Fruit fly (Drosophila melanogaster) whole organism, pupa: ENCODE data around the gene Slc25A46b.
A peak's percentile ranks its signal among the peaks of the same experiment; 100 is the strongest.

Experiments
- CG10348 ChIP-seq: fragments of 200-800 bp; sonication (Bioruptor generic); IDR thresholded peaks from 2 replicates; pipeline ENCODE4 v1.3.6; 2022; ENCODE audit warnings: missing biosample characterization, missing genetic modification characterization
- CG12605 ChIP-seq: fragments of 200-800 bp; sonication (Bioruptor generic); IDR thresholded peaks from 2 replicates; pipeline ENCODE4 v1.3.6; 2022; ENCODE audit warnings: missing biosample characterization, missing genetic modification characterization
- CG13204 ChIP-seq: fragments of 200-800 bp; sonication (Bioruptor generic); optimal IDR thresholded peaks from 2 replicates; lab custom pipeline; 2018; ENCODE audit warnings: missing biosample characterization, mild to moderate bottlenecking, missing genetic modification characterization, moderate library complexity
- CG14655 ChIP-seq: fragments of 200-800 bp; sonication (Bioruptor generic); optimal IDR thresholded peaks from 3 replicates; lab custom pipeline; 2017; ENCODE audit warnings: mild to moderate bottlenecking, missing biosample characterization, missing genetic modification reagents, missing genetic modification characterization
- CG15710 ChIP-seq: fragments of 200-800 bp; sonication (Bioruptor generic); optimal IDR thresholded peaks from 2 replicates; lab custom pipeline; 2018; ENCODE audit warnings: missing biosample characterization, mild to moderate bottlenecking, missing genetic modification characterization, moderate library complexity
- CG17806 ChIP-seq: fragments of 200-800 bp; sonication (Bioruptor generic); optimal IDR thresholded peaks from 2 replicates; lab custom pipeline; 2018; ENCODE audit warnings: missing biosample characterization, mild to moderate bottlenecking, missing genetic modification characterization, moderate library complexity
- CG32121 ChIP-seq: fragments of 200-800 bp; sonication (Bioruptor generic); IDR thresholded peaks from 2 replicates; pipeline ENCODE4 v1.3.6; 2022; ENCODE audit warnings: missing biosample characterization, missing genetic modification characterization
- CG34367 ChIP-seq: fragments of 200-800 bp; sonication (Bioruptor generic); optimal IDR thresholded peaks from 2 replicates; lab custom pipeline; 2018; ENCODE audit warnings: missing biosample characterization, mild to moderate bottlenecking, missing genetic modification characterization
- CG4496 ChIP-seq: fragments of 200-800 bp; sonication (Bioruptor generic); IDR thresholded peaks from 3 replicates; pipeline ENCODE4 v1.3.6; 2022; ENCODE audit warnings: missing biosample characterization, missing genetic modification characterization
- CG8159 ChIP-seq: fragments of 200-800 bp; sonication (Bioruptor generic); optimal IDR thresholded peaks from 3 replicates; lab custom pipeline; 2018; ENCODE audit warnings: missing biosample characterization, mild to moderate bottlenecking, missing genetic modification characterization, moderate library complexity
- CG8301 ChIP-seq: fragments of 200-800 bp; sonication (Bioruptor generic); optimal IDR thresholded peaks from 2 replicates; lab custom pipeline; 2018; ENCODE audit warnings: missing biosample characterization, mild to moderate bottlenecking, missing genetic modification characterization
- CG9948 ChIP-seq: fragments of 200-800 bp; sonication (Bioruptor generic); optimal IDR thresholded peaks from 2 replicates; lab custom pipeline; 2018; ENCODE audit warnings: missing biosample characterization, mild to moderate bottlenecking, missing genetic modification characterization, moderate library complexity
- D1 ChIP-seq: fragments of 200-800 bp; sonication (Bioruptor generic); optimal IDR thresholded peaks from 2 replicates; lab custom pipeline; 2018; ENCODE audit warnings: missing biosample characterization, mild to moderate bottlenecking, missing genetic modification characterization, moderate library complexity
- EcR ChIP-seq: fragments of 200-800 bp; sonication (Bioruptor generic); optimal IDR thresholded peaks from 3 replicates; lab custom pipeline; 2019; ENCODE audit warnings: missing biosample characterization, missing genetic modification characterization, mild to moderate bottlenecking, moderate library complexity, missing genetic modification reagents
- Ets98B ChIP-seq: fragments of 200-800 bp; sonication (Bioruptor generic); IDR thresholded peaks from 2 replicates; pipeline ENCODE4 v1.3.6; 2022; ENCODE audit warnings: missing biosample characterization, missing genetic modification characterization
- Pif1A ChIP-seq: fragments of 200-800 bp; sonication (Bioruptor generic); optimal IDR thresholded peaks from 3 replicates; lab custom pipeline; 2016; ENCODE audit warnings: missing biosample characterization, missing genetic modification characterization
- Pif1B ChIP-seq: fragments of 200-800 bp; sonication (Bioruptor generic); optimal IDR thresholded peaks from 3 replicates; lab custom pipeline; 2016; ENCODE audit warnings: missing biosample characterization, missing genetic modification characterization
- Snoo ChIP-seq: fragments of 200-800 bp; sonication (Bioruptor generic); optimal IDR thresholded peaks from 3 replicates; lab custom pipeline; 2017; ENCODE audit warnings: missing biosample characterization, mild to moderate bottlenecking, missing genetic modification characterization, inconsistent platforms
- fd96Ca ChIP-seq: fragments of 200-800 bp; sonication (Bioruptor generic); IDR thresholded peaks from 3 replicates; pipeline ENCODE4 v1.3.6; 2022; ENCODE audit warnings: missing biosample characterization, missing genetic modification characterization
- gl ChIP-seq: fragments of 200-800 bp; sonication (Bioruptor generic); optimal IDR thresholded peaks from 2 replicates; lab custom pipeline; 2018; ENCODE audit warnings: missing biosample characterization, mild to moderate bottlenecking, missing genetic modification characterization
- rn ChIP-seq: fragments of 200-800 bp; sonication (Bioruptor generic); IDR thresholded peaks from 2 replicates; pipeline ENCODE4 v1.3.6; 2022; ENCODE audit warnings: missing biosample characterization, missing genetic modification characterization

The Slc25A46b gene

dm6 chr2L:18092156-18092555 lies 4.2 kb upstream of the Slc25A46b start, which contains the start of gene CG15153:
Gene CG15153, minus strand, starts transcription at chr2L:18092256.
- TF ChIP-seq CG8159: no peak
- TF ChIP-seq gl: no peak
- TF ChIP-seq CG8301: no peak
- TF ChIP-seq CG15710 (tag; lab: Kevin White, UChicago): no peak
- TF ChIP-seq CG14655 (GFP tag; lab: Kevin White, UChicago): no peak
- no peak for TF ChIP-seq Ets98B (GFP tag; lab: Robert Waterston, UW)
- TF ChIP-seq rn: no peak
- TF ChIP-seq D1 (tag; lab: Kevin White, UChicago): no peak
- TF ChIP-seq CG4496 (GFP tag; lab: Robert Waterston, UW): no peak

dm6 chr2L:18112435-18112834 lies 16.1 kb downstream of the Slc25A46b start:
- TF ChIP-seq gl (no peak), Ets98B (GFP tag; lab: Robert Waterston, UW) (no peak), D1 (tag; lab: Kevin White, UChicago) (no peak), CG8159 (no peak), Snoo (tag; lab: Kevin White, UChicago) (no peak), CG8301 (no peak), CG10348 (GFP tag; lab: Robert Waterston, UW) (no peak)

dm6 chr2L:18113079-18113478 lies 16.7 kb downstream of the Slc25A46b start, which contains the start of gene CG44476:
Gene CG44476, minus strand, starts transcription at chr2L:18113179.
- TF ChIP-seq CG8301: no peak
- TF ChIP-seq Pif1A (GFP tag; lab: Kevin White, UChicago): no peak
- TF ChIP-seq CG4496 (GFP tag; lab: Robert Waterston, UW): no peak
- TF ChIP-seq rn: no peak
- TF ChIP-seq CG8159: no peak
- no peak for TF ChIP-seq D1 (tag; lab: Kevin White, UChicago)
- no peak for TF ChIP-seq CG14655 (GFP tag; lab: Kevin White, UChicago)
- no peak for TF ChIP-seq gl
- TF ChIP-seq Ets98B (GFP tag; lab: Robert Waterston, UW): no peak
- no peak for TF ChIP-seq CG10348 (GFP tag; lab: Robert Waterston, UW)
- TF ChIP-seq EcR: no peak
- TF ChIP-seq fd96Ca (GFP tag; lab: Robert Waterston, UW): no peak
- TF ChIP-seq CG17806: no peak
- TF ChIP-seq CG32121 (GFP tag; lab: Robert Waterston, UW): no peak
- TF ChIP-seq CG15710 (tag; lab: Kevin White, UChicago): no peak
- TF ChIP-seq CG9948 (tag; lab: Kevin White, UChicago): no peak
- TF ChIP-seq Snoo (tag; lab: Kevin White, UChicago): no peak
- TF ChIP-seq CG34367 (tag; lab: Kevin White, UChicago): no peak
- no peak for TF ChIP-seq CG12605 (GFP tag; lab: Robert Waterston, UW)

- TF ChIP-seq Pif1B (no peak), CG10348 (GFP tag; lab: Robert Waterston, UW) (0 out of 2 replicates have a peak, but pooled peaks have one; percentile 14), CG8159 (no peak)
These were observed 17.9 kb downstream of the Slc25A46b start, which contains the start of gene CG15152 for dm6 chr2L:18114176-18114703. Gene CG15152, plus strand, starts transcription at chr2L:18114547.

- TF ChIP-seq CG34367 (tag; lab: Kevin White, UChicago) (no peak), CG12605 (GFP tag; lab: Robert Waterston, UW) (no peak), rn (no peak), fd96Ca (GFP tag; lab: Robert Waterston, UW) (no peak), Snoo (tag; lab: Kevin White, UChicago) (no peak), CG8159 (no peak), Pif1B (no peak), CG17806 (no peak), CG13204 (GFP tag; lab: Kevin White, UChicago) (no peak), EcR (no peak), gl (no peak), CG32121 (GFP tag; lab: Robert Waterston, UW) (no peak), CG14655 (GFP tag; lab: Kevin White, UChicago) (no peak), CG4496 (GFP tag; lab: Robert Waterston, UW) (no peak), D1 (tag; lab: Kevin White, UChicago) (no peak), CG15710 (tag; lab: Kevin White, UChicago) (no peak), Pif1A (GFP tag; lab: Kevin White, UChicago) (no peak), CG9948 (tag; lab: Kevin White, UChicago) (no peak), CG8301 (no peak), Ets98B (GFP tag; lab: Robert Waterston, UW) (no peak)
- TF ChIP-seq, all 21 proteins: peak for 0
These were observed 18.7 kb downstream of the Slc25A46b start for dm6 chr2L:18115104-18115503.

- TF ChIP-seq CG8159: peak; percentile 16
- TF ChIP-seq CG14655 (GFP tag; lab: Kevin White, UChicago): no peak
- TF ChIP-seq Pif1B: peak; percentile 8
- peak; percentile 40 for TF ChIP-seq Pif1A (GFP tag; lab: Kevin White, UChicago)
- TF ChIP-seq Ets98B (GFP tag; lab: Robert Waterston, UW): peak; percentile 44; the same call in 1 of the 2 replicates
- TF ChIP-seq, all 21 proteins: peak for 4
These were observed 23.3 kb downstream of the Slc25A46b start, which contains the start of gene CG5758 for dm6 chr2L:18119643-18120042. Gene CG5758, plus strand, starts transcription at chr2L:18119995.
